Fruit fly (Drosophila melanogaster): ENCODE results near the gene sofe.
A peak's percentile ranks its signal among the peaks of the same experiment; 100 is the strongest.

The sofe gene

DNA sequence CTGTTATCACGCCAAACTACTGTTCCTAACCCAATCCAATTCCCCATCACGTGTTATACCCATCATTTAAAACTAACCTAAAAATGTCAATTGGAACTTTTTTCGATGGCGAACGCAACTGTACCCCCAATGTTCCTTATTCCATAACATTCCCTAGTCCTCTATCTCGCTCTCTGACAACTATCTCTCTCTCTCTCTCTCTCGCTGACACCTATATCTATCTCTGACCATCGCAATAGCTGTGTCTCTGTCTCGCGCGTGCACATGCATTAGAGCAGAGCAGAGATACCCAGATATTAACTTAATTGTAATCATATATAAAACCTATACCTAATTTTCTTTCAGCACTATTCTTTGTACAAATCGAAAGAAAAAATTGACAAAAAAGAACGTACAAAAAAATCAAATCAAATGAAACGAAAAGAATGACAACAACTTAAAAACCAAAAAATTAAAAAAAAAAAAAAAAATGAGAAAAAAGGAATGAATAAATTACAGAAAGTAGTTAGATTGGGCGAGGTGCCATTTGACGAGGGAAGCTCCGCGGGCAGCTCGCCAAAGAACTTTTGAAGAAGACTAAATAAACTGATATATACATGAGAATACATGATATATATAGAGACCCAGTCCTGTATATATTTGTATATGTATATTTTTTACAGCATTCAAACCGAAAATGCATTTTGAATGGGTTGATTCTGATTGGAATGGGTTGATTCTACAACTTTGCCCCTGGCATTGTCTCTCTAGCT, 8.5 kb upstream of the sofe start (continued):
- TF ChIP-seq CG33557 (GFP tag; optimal IDR thresholded peaks at IDR 0.05), result no peak
- no peak for TF ChIP-seq bab2 (GFP tag; optimal IDR thresholded peaks at IDR 0.05)
- TF ChIP-seq zen (tag; optimal IDR thresholded peaks at IDR 0.05), result no peak
- TF ChIP-seq pb (GFP tag; optimal IDR thresholded peaks at IDR 0.05), result no peak
- no peak for TF ChIP-seq HHEX (GFP tag; optimal IDR thresholded peaks at IDR 0.05)
- no peak for TF ChIP-seq tna (GFP tag; IDR thresholded peaks at IDR 0.05; ENCODE audit: partially characterized antibody)
- TF ChIP-seq CG10321 (GFP tag; IDR thresholded peaks at IDR 0.05), result peak; percentile 85
- TF ChIP-seq Atf6 (GFP tag; IDR thresholded peaks at IDR 0.05), result no peak
- TF ChIP-seq ab (GFP tag; optimal IDR thresholded peaks at IDR 0.05), result no peak
- TF ChIP-seq CG1603 (tag; optimal IDR thresholded peaks at IDR 0.05), result no peak
- TF ChIP-seq CG10431 (GFP tag; optimal IDR thresholded peaks at IDR 0.05), result peak; percentile 65
- TF ChIP-seq CG17829 (tag; optimal IDR thresholded peaks at IDR 0.05), result no peak
- no peak for TF ChIP-seq CG2678 (tag; optimal IDR thresholded peaks at IDR 0.05)
- peak; percentile 74 for TF ChIP-seq bigmax (GFP tag; optimal IDR thresholded peaks at IDR 0.05)

DNA sequence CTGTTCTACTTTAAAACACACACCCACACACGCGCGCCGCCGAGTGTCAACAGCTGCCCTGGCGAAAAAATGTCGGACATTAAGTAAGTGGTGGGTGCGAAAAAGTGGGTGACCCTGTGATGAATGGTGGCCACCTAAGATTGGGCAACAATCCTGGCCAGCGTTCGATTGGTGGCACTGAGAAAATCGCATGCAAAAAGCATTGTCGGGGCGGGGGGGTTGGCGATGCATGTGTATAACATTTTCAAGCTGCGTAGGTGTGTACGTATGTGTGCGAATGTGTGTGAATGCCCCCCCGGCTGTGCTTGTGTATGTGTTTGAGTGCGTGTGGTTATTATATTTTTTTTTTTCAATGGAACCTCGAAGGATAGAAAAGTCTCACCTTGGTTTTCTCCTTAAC, 640 bp upstream of the sofe start:
- peak; percentile 96 for TF ChIP-seq cg (GFP tag; optimal IDR thresholded peaks at IDR 0.05)
- TF ChIP-seq Xrp1 (GFP tag; IDR thresholded peaks at IDR 0.05), result no peak
- TF ChIP-seq NFAT (GFP tag; IDR thresholded peaks at IDR 0.05), result no peak
- no peak for TF ChIP-seq gt (GFP tag; IDR thresholded peaks at IDR 0.05)
- no peak for TF ChIP-seq CG17829 (tag; optimal IDR thresholded peaks at IDR 0.05)
- no peak for TF ChIP-seq CG30020 (tag; optimal IDR thresholded peaks at IDR 0.05)
- TF ChIP-seq PHDP (tag; optimal IDR thresholded peaks at IDR 0.05), result no peak
- TF ChIP-seq abd-A (tag; optimal IDR thresholded peaks at IDR 0.05), result no peak
- no peak for TF ChIP-seq CG33557 (GFP tag; optimal IDR thresholded peaks at IDR 0.05)
- no peak for TF ChIP-seq Fer3 (tag; optimal IDR thresholded peaks at IDR 0.05)
- TF ChIP-seq Sin3A (optimal IDR thresholded peaks at IDR 0.05), result peak; percentile 14
- peak; percentile 14 for TF ChIP-seq sd (tag; optimal IDR thresholded peaks at IDR 0.05)
- TF ChIP-seq CG9932 (GFP tag; IDR thresholded peaks at IDR 0.05), result no peak
- peak; percentile 6 for TF ChIP-seq D (optimal IDR thresholded peaks at IDR 0.05)
- no peak for TF ChIP-seq D (GFP tag; optimal IDR thresholded peaks at IDR 0.05)
- no peak for TF ChIP-seq NK7.1 (GFP tag; optimal IDR thresholded peaks at IDR 0.05)
- no peak for TF ChIP-seq Lhr (GFP tag; optimal IDR thresholded peaks at IDR 0.05)
- TF ChIP-seq CG7963 (GFP tag; IDR thresholded peaks at IDR 0.05; ENCODE audit: partially characterized antibody), result no peak
- no peak for TF ChIP-seq bcd (GFP tag; optimal IDR thresholded peaks at IDR 0.05)
- TF ChIP-seq Kr (GFP tag; optimal IDR thresholded peaks at IDR 0.05), result no peak
- no peak for TF ChIP-seq dpn (GFP tag; optimal IDR thresholded peaks at IDR 0.05)
- TF ChIP-seq sr (GFP tag; IDR thresholded peaks at IDR 0.05), result peak; percentile 75
- no peak for TF ChIP-seq HLHmδ (GFP tag; optimal IDR thresholded peaks at IDR 0.05)
- TF ChIP-seq crol (GFP tag; IDR thresholded peaks at IDR 0.05), result peak; percentile 85
- no peak for TF ChIP-seq Hey (tag; optimal IDR thresholded peaks at IDR 0.05)
- TF ChIP-seq tll (GFP tag; optimal IDR thresholded peaks at IDR 0.05), result no peak
- no peak for TF ChIP-seq dan (GFP tag; IDR thresholded peaks at IDR 0.05)
- no peak for TF ChIP-seq CG14050 (GFP tag; IDR thresholded peaks at IDR 0.05)
- TF ChIP-seq CG17361 (GFP tag; IDR thresholded peaks at IDR 0.05), result no peak
- no peak for TF ChIP-seq al (GFP tag; IDR thresholded peaks at IDR 0.05)
- TF ChIP-seq sug (tag; optimal IDR thresholded peaks at IDR 0.05), result peak; percentile 38
- TF ChIP-seq CG2678 (tag; optimal IDR thresholded peaks at IDR 0.05), result no peak
- TF ChIP-seq Rfx (GFP tag; IDR thresholded peaks at IDR 0.05), result no peak
- TF ChIP-seq ara (GFP tag; IDR thresholded peaks at IDR 0.05), result no peak
- no peak for TF ChIP-seq Dip3 (GFP tag; optimal IDR thresholded peaks at IDR 0.05)
- TF ChIP-seq Pdp1 (GFP tag; optimal IDR thresholded peaks at IDR 0.05), result peak in 1 of 2 experiments; percentile 18
- TF ChIP-seq CG32767 (GFP tag; IDR thresholded peaks at IDR 0.05), result peak; percentile 57; the same call in 1 of the 2 replicates
- peak; percentile 62 for TF ChIP-seq YL-1 (GFP tag; optimal IDR thresholded peaks at IDR 0.05)
